Worm (Caenorhabditis elegans) whole organism, L2 larva: ENCODE measurements around the gene F46C5.7.

ENCODE experiments used
- elt-3 ChIP-seq: sonication (generic microtip); optimal IDR thresholded peaks from 2 replicates; lab custom pipeline; 2017; ENCODE audit warnings: missing biosample characterization, missing genetic modification characterization
- lin-39 ChIP-seq: fragments of 150-350 bp; optimal IDR thresholded peaks from 2 replicates; lab custom pipeline; 2014; ENCODE audit warnings: missing biosample characterization, missing genetic modification reagents, missing genetic modification characterization
- lsy-2 ChIP-seq, 2 experiments: fragments of 150-350 bp in 1 of 2; sonication (generic microtip) in 1 of 2; optimal IDR thresholded peaks; 2 replicates each; lab custom pipeline; 2014 to 2017; ENCODE audit warnings: missing biosample characterization in 2 of 2, missing genetic modification characterization in 2 of 2
- unc-39 ChIP-seq: fragments of 150-350 bp; optimal IDR thresholded peaks from 2 replicates; lab custom pipeline; 2014; ENCODE audit warnings: missing biosample characterization, missing genetic modification characterization

ce11 chrII:8853238-8853637 is 14.1 kb downstream of the F46C5.7 start:
- no peak for TF ChIP-seq lsy-2 (tag; optimal IDR thresholded peaks at IDR 0.05; lab: Kevin White, UChicago)
- TF ChIP-seq unc-39, result no peak
- no peak for TF ChIP-seq elt-3
- TF ChIP-seq lin-39, result no peak
